Worm (Caenorhabditis elegans) whole organism, mixed stage, embryonic: ENCODE measurements around the gene acp-2.

Experiments
- bed-3 ChIP-seq: fragments of 200-800 bp; sonication (Bioruptor generic); optimal IDR thresholded peaks from 3 replicates; lab custom pipeline; 2018; ENCODE audit warnings: mild to moderate bottlenecking, missing genetic modification characterization, moderate library complexity, missing compliant biosample characterization
- ceh-83 ChIP-seq: fragments of 200-800 bp; sonication (Bioruptor generic); optimal IDR thresholded peaks from 2 replicates; lab custom pipeline; 2018; ENCODE audit warnings: mild to moderate bottlenecking, missing genetic modification characterization, missing compliant biosample characterization
- elt-1 ChIP-seq: sonication (generic microtip); optimal IDR thresholded peaks from 2 replicates; lab custom pipeline; 2017; ENCODE audit warnings: missing genetic modification characterization, mild to moderate bottlenecking, missing compliant biosample characterization, antibody characterized with exemption, moderate library complexity, borderline replicate concordance; ENCODE audit not compliant: insufficient read depth
- elt-3 ChIP-seq: fragments of 150-350 bp; optimal IDR thresholded peaks from 2 replicates; lab custom pipeline; 2014; ENCODE audit warnings: missing biosample characterization, missing genetic modification characterization
- hlh-1 ChIP-seq: fragments of 150-350 bp; optimal IDR thresholded peaks from 2 replicates; lab custom pipeline; 2014; ENCODE audit warnings: missing biosample characterization, missing genetic modification reagents, missing genetic modification characterization
- lin-13 ChIP-seq: fragments of 150-350 bp; optimal IDR thresholded peaks from 2 replicates; lab custom pipeline; 2014; ENCODE audit warnings: missing biosample characterization, missing genetic modification characterization
- lin-32 ChIP-seq: fragments of 200-800 bp; sonication (Bioruptor generic); optimal IDR thresholded peaks from 2 replicates; lab custom pipeline; 2018; ENCODE audit warnings: mild to moderate bottlenecking, missing genetic modification characterization, missing compliant biosample characterization
- nhr-237 ChIP-seq: fragments of 150-350 bp; optimal IDR thresholded peaks from 2 replicates; lab custom pipeline; 2014; ENCODE audit warnings: missing biosample characterization, missing genetic modification characterization
- nhr-28 ChIP-seq: fragments of 150-350 bp; optimal IDR thresholded peaks from 2 replicates; lab custom pipeline; 2014; ENCODE audit warnings: missing biosample characterization, missing genetic modification characterization
- pha-4 ChIP-seq: fragments of 150-350 bp; optimal IDR thresholded peaks from 2 replicates; lab custom pipeline; 2018; ENCODE audit warnings: missing biosample characterization, missing genetic modification reagents, missing genetic modification characterization
- sem-2 ChIP-seq: fragments of 200-800 bp; sonication (Bioruptor generic); optimal IDR thresholded peaks from 2 replicates; lab custom pipeline; 2018; ENCODE audit warnings: mild to moderate bottlenecking, missing genetic modification characterization, missing compliant biosample characterization
- unc-39 ChIP-seq: fragments of 150-350 bp; optimal IDR thresholded peaks from 2 replicates; lab custom pipeline; 2014; ENCODE audit warnings: missing biosample characterization, missing genetic modification characterization

DNA sequence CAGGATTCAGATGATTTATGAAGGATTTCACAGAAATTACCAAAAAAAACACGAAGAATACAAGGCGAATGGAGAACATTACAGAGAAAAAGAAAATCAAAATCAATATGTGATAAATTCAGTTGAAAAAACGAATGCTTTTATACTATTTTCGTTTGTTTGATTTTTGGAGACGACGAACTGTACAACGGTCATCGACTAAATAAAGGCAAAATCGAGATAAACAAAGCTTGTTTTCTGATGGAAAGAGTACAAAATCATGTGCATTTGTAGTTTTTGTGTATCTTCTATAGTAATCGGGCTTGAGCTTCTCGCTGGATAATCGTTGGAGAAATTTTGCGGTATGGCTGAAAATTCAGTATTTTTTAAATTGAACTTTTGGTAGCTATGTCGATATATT, 39.3 kb upstream of the acp-2 start, which contains the start of gene M05D6.8:
- TF ChIP-seq pha-4 (no peak), ceh-83 (GFP tag; lab: Kevin White, UChicago) (no peak), elt-1 (tag; lab: Kevin White, UChicago) (no peak), elt-3 (no peak), nhr-237 (tag; lab: Kevin White, UChicago) (no peak), lin-13 (no peak), sem-2 (GFP tag; lab: Kevin White, UChicago) (no peak), bed-3 (GFP tag; lab: Kevin White, UChicago) (no peak), nhr-28 (tag; lab: Kevin White, UChicago) (no peak), lin-32 (GFP tag; lab: Kevin White, UChicago) (no peak), hlh-1 (tag; lab: Kevin White, UChicago) (no peak), unc-39 (no peak)
